Fruit fly (Drosophila melanogaster): ENCODE measurements around the gene CG6834.

- TF ChIP-seq psq (GFP tag; optimal IDR thresholded peaks at IDR 0.05) (peak; percentile 73), rgr (GFP tag; optimal IDR thresholded peaks at IDR 0.05) (peak; percentile 92)
Measured at dm6 chr3R:11678016-11678415, 9.9 kb downstream of the CG6834 start, which contains the start of gene CG18476.
